Worm (Caenorhabditis elegans): ENCODE results near the gene srx-80.

Gene srx-80

ce11 chrV:11610481-11610880, 17.0 kb downstream of the srx-80 start, which contains the start of gene sas-5 (continued):
- TF ChIP-seq tag-97 (GFP tag; IDR thresholded peaks at IDR 0.05) (no peak), dmd-8 (GFP tag; IDR thresholded peaks at IDR 0.05) (no peak), F10B5.3 (tag; optimal IDR thresholded peaks at IDR 0.05) (peak; percentile 22), ceh-32 (tag; optimal IDR thresholded peaks at IDR 0.05; ENCODE audit: poor library complexity) (no peak), unc-130 (GFP tag; optimal IDR thresholded peaks at IDR 0.05) (peak; percentile 82), arid-1 (GFP tag; conservative IDR thresholded peaks at IDR 0.05) (no peak), unc-62 (GFP tag; optimal IDR thresholded peaks at IDR 0.05 in 1 of 2) (no peak), unc-62 (tag; optimal IDR thresholded peaks at IDR 0.05) (no peak), daf-16 (GFP tag; optimal IDR thresholded peaks at IDR 0.05) (peak in 1 of 2 experiments; percentile 43), daf-16 (tag; optimal IDR thresholded peaks at IDR 0.05) (peak; percentile 45), zfp-2 (tag; optimal IDR thresholded peaks at IDR 0.05) (no peak), dmd-9 (GFP tag; IDR thresholded peaks at IDR 0.05) (no peak), F37D6.2 (tag; optimal IDR thresholded peaks at IDR 0.05) (no peak), spr-3 (GFP tag; optimal IDR thresholded peaks at IDR 0.05) (no peak), nhr-77 (tag; optimal IDR thresholded peaks at IDR 0.05) (no peak), ama-1 (optimal IDR thresholded peaks at IDR 0.05) (no peak), duxl-1 (tag; optimal IDR thresholded peaks at IDR 0.05; ENCODE audit: poor library complexity) (peak; percentile 88), ceh-82 (tag; optimal IDR thresholded peaks at IDR 0.05) (no peak), aha-1 (tag) (no peak), egl-43 (GFP tag; IDR thresholded peaks at IDR 0.05) (peak; percentile 64; the same call in 1 of the 2 replicates), nhr-10 (tag; optimal IDR thresholded peaks at IDR 0.05) (no peak), nhr-41 (GFP tag; IDR thresholded peaks at IDR 0.05) (no peak), nhr-237 (tag; optimal IDR thresholded peaks at IDR 0.05) (no peak), F44E2.7 (GFP tag; IDR thresholded peaks at IDR 0.05) (no peak), attf-4 (tag; optimal IDR thresholded peaks at IDR 0.05) (no peak), nhr-11 (tag; optimal IDR thresholded peaks at IDR 0.05) (no peak), nhr-28 (tag; optimal IDR thresholded peaks at IDR 0.05) (peak; percentile 8), R02D3.7 (tag; optimal IDR thresholded peaks at IDR 0.05) (no peak), ceh-28 (tag; optimal IDR thresholded peaks at IDR 0.05) (no peak), php-3 (GFP tag; IDR thresholded peaks at IDR 0.05) (0 out of 2 replicates have a peak, but pooled peaks have one; percentile 9), Y5F2A.4 (GFP tag; optimal IDR thresholded peaks at IDR 0.05) (no peak), T20F7.1 (GFP tag; optimal IDR thresholded peaks at IDR 0.05) (no peak), daf-12 (tag; optimal IDR thresholded peaks at IDR 0.05) (no peak), set-16 (GFP tag; IDR thresholded peaks at IDR 0.05) (no peak), dpl-1 (GFP tag; optimal IDR thresholded peaks at IDR 0.05) (peak; percentile 93), hif-1 (tag; optimal IDR thresholded peaks at IDR 0.05) (peak in 1 of 2 experiments; percentile 54), ctbp-1 (GFP tag; IDR thresholded peaks at IDR 0.05) (no peak), ztf-11 (tag; optimal IDR thresholded peaks at IDR 0.05) (no peak), zag-1 (tag; optimal IDR thresholded peaks at IDR 0.05) (no peak), mdl-1 (tag; optimal IDR thresholded peaks at IDR 0.05) (peak in 1 of 2 experiments; percentile 55), mes-2 (tag; optimal IDR thresholded peaks at IDR 0.05; ENCODE audit: poor library complexity, severe bottlenecking) (peak; percentile 95), rbr-2 (tag; optimal IDR thresholded peaks at IDR 0.05) (peak; percentile 44), lin-15B (tag; optimal IDR thresholded peaks at IDR 0.05) (no peak), ZK546.5 (tag; optimal IDR thresholded peaks at IDR 0.05) (no peak), nhr-25 (tag; optimal IDR thresholded peaks at IDR 0.05; ENCODE audit: borderline replicate concordance, insufficient read depth) (no peak), lin-38 (GFP tag; IDR thresholded peaks at IDR 0.05) (peak; percentile 81), skn-1 (tag; optimal IDR thresholded peaks at IDR 0.05) (no peak), hmg-1.1 (GFP tag; IDR thresholded peaks at IDR 0.05) (peak; percentile 79), pha-4 (GFP tag; IDR thresholded peaks at IDR 0.05) (no peak), pha-4 (tag; optimal IDR thresholded peaks at IDR 0.05) (no peak), hlh-30 (tag; optimal IDR thresholded peaks at IDR 0.05; ENCODE audit: insufficient read depth) (peak; percentile 72), egl-27 (tag; optimal IDR thresholded peaks at IDR 0.05) (no peak), T26A8.4 (GFP tag; IDR thresholded peaks at IDR 0.05) (no peak; the same call in 1 of the 2 replicates)
